Worm (Caenorhabditis elegans): ENCODE data around the gene srj-38.

Gene srj-38

DNA sequence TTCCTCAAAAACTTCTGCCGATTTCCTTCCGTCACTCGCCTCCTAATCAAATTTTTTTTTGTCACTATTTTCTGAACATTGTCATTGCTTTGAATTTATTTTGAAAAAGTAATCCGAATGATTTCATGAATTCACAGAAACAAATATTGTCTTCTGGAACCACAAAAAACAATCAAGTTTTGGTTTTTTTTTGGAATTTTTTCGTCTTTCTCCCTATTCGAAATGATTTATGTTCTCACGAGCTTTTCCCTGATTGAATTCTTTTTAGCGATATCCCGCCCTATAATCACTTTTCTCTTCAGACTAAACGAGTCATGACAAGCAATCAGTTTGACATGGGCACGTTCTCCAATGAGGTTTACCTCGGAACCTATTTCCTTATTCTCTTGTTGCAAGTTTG, 50.9 kb downstream of the srj-38 start, which contains the start of gene F41H8.1:
TSS of gene F41H8.1 (plus strand) at position 301 of the 400 bp plus-strand sequence.
- no peak for TF ChIP-seq dao-5 (tag; optimal IDR thresholded peaks at IDR 0.05)
- no peak for TF ChIP-seq W03F9.2 (tag; optimal IDR thresholded peaks at IDR 0.05)
- TF ChIP-seq him-1 (tag; optimal IDR thresholded peaks at IDR 0.05) = no peak
